Fruit fly (Drosophila melanogaster) whole organism, embryonic: ENCODE results near the gene CG9338.

Source experiments
- CG16813 ChIP-seq: fragments of 200-800 bp; sonication (Bioruptor generic); IDR thresholded peaks from 3 replicates; pipeline ENCODE4 v1.3.6; 2022; ENCODE audit warnings: missing biosample characterization, missing genetic modification characterization; ENCODE audit not compliant: partially characterized antibody
- CG34376 ChIP-seq: fragments of 200-800 bp; sonication (Bioruptor generic); optimal IDR thresholded peaks from 2 replicates; lab custom pipeline; 2018; ENCODE audit warnings: missing biosample characterization, mild to moderate bottlenecking, missing genetic modification characterization
- Myb ChIP-seq: fragments of 200-800 bp; sonication (Bioruptor generic); optimal IDR thresholded peaks from 2 replicates; lab custom pipeline; 2016; ENCODE audit warnings: missing biosample characterization, missing genetic modification characterization
- Ssrp ChIP-seq: fragments of 200-800 bp; sonication (Bioruptor generic); optimal IDR thresholded peaks from 2 replicates; lab custom pipeline; 2018; ENCODE audit warnings: missing biosample characterization, mild to moderate bottlenecking, missing genetic modification characterization, moderate library complexity
- esg ChIP-seq: fragments of 200-800 bp; sonication (Bioruptor generic); conservative IDR thresholded peaks from 2 replicates; pipeline ENCODE4 v1.3.6; 2022; ENCODE audit warnings: missing biosample characterization, missing genetic modification characterization
- ro ChIP-seq: fragments of 200-800 bp; sonication (Bioruptor generic); IDR thresholded peaks from 2 replicates; pipeline ENCODE4 v1.3.6; 2022; ENCODE audit warnings: missing biosample characterization, missing genetic modification characterization

DNA sequence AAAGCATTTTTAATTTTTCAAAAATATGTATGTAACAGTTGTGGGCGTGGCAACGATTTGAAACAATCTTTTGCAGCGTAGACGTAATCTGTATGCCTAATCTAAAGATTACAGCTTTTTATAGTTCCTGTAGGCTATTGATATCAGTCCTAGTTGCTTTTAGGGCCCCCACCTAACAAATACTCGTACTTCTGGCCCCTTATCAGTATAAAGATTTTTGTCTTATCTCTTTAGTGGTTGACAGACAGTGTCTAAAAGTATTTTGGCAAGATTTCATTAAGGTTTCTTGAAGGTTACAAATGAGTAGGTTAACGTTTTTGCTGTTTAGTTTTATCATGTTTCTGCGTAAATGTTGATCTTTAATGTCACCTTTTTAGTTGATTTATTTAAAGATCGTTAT, 36.3 kb upstream of the CG9338 start:
- TF ChIP-seq ro (no peak), esg (GFP tag; lab: Robert Waterston, UW) (no peak), CG16813 (GFP tag; lab: Robert Waterston, UW) (no peak), CG34376 (GFP tag; lab: Kevin White, UChicago) (peak; percentile 66), Ssrp (tag; lab: Kevin White, UChicago) (no peak), Myb (GFP tag; lab: Kevin White, UChicago) (no peak)
